Fruit fly (Drosophila melanogaster): ENCODE data around the gene Abca3.

Gene Abca3

dm6 chrX:21319202-21319772, 12.8 kb upstream of the Abca3 start, which contains the start of the genes SLIRP1 and anox:
SLIRP1 (minus strand) TSS chrX:21319296.
anox (minus strand) TSS chrX:21319296.
- no peak for TF ChIP-seq CTCF (optimal IDR thresholded peaks at IDR 0.05)
- no peak for TF ChIP-seq CG8478 (optimal IDR thresholded peaks at IDR 0.05)

- TF ChIP-seq CTCF (optimal IDR thresholded peaks at IDR 0.05), result no peak
- no peak for TF ChIP-seq CG8478 (optimal IDR thresholded peaks at IDR 0.05)
Measured at dm6 chrX:21317422-21317821, 11.0 kb upstream of the Abca3 start, which contains the start of gene CG1801. CG1801 (minus strand) TSS chrX:21317522.

- TF ChIP-seq CG8478 (optimal IDR thresholded peaks at IDR 0.05), result no peak
- TF ChIP-seq CTCF (optimal IDR thresholded peaks at IDR 0.05), result peak in 1 of 2 experiments; percentile 15
Measured at dm6 chrX:21315852-21316251, 9.4 kb upstream of the Abca3 start, which contains the start of gene Rpt6. Rpt6 (plus strand) TSS chrX:21316052.

- TF ChIP-seq CG8478 (optimal IDR thresholded peaks at IDR 0.05), result no peak
- TF ChIP-seq CTCF (optimal IDR thresholded peaks at IDR 0.05), result no peak
Measured at dm6 chrX:21285001-21285400, 21.5 kb downstream of the Abca3 start, which contains the start of gene CG1494. CG1494 (plus strand) TSS chrX:21285301.

- TF ChIP-seq CTCF (optimal IDR thresholded peaks at IDR 0.05) (no peak), CG8478 (optimal IDR thresholded peaks at IDR 0.05) (no peak)
Measured at dm6 chrX:21282035-21282434, 24.4 kb downstream of the Abca3 start.

- TF ChIP-seq CG8478 (optimal IDR thresholded peaks at IDR 0.05) (peak; percentile 23), CTCF (optimal IDR thresholded peaks at IDR 0.05) (no peak)
Measured at dm6 chrX:21281039-21281911, 25.2 kb downstream of the Abca3 start, which contains the start of gene Mnr. Mnr (minus strand) TSS chrX:21281171.

dm6 chrX:21280629-21281028, 25.8 kb downstream of the Abca3 start:
- TF ChIP-seq CTCF (optimal IDR thresholded peaks at IDR 0.05) (no peak), CG8478 (optimal IDR thresholded peaks at IDR 0.05) (no peak)

- TF ChIP-seq CG8478 (optimal IDR thresholded peaks at IDR 0.05) (no peak), CTCF (optimal IDR thresholded peaks at IDR 0.05) (no peak)
Measured at dm6 chrX:21279311-21279890, 27.1 kb downstream of the Abca3 start.

dm6 chrX:21276494-21276893, 30.0 kb downstream of the Abca3 start:
- TF ChIP-seq CG8478 (optimal IDR thresholded peaks at IDR 0.05) (no peak), CTCF (optimal IDR thresholded peaks at IDR 0.05) (no peak)

dm6 chrX:21265391-21265790, 41.1 kb downstream of the Abca3 start:
- TF ChIP-seq CG8478 (optimal IDR thresholded peaks at IDR 0.05) (no peak), CTCF (optimal IDR thresholded peaks at IDR 0.05) (no peak)

- TF ChIP-seq CTCF (optimal IDR thresholded peaks at IDR 0.05) (no peak), CG8478 (optimal IDR thresholded peaks at IDR 0.05) (no peak)
Measured at dm6 chrX:21251048-21251447, 55.4 kb downstream of the Abca3 start, which contains the start of gene CG1722. CG1722 (minus strand) TSS chrX:21251148.
